Fruit fly (Drosophila melanogaster) whole organism, prepupa: ENCODE results near the gene CG3036.

Source experiments
- CG32006 ChIP-seq: fragments of 200-800 bp; sonication (Bioruptor generic); optimal IDR thresholded peaks from 3 replicates; lab custom pipeline; 2017; ENCODE audit warnings: missing biosample characterization, mild to moderate bottlenecking, missing genetic modification characterization
- CG6276 ChIP-seq: fragments of 200-800 bp; sonication (Bioruptor generic); optimal IDR thresholded peaks from 2 replicates; lab custom pipeline; 2017; ENCODE audit warnings: missing biosample characterization, mild to moderate bottlenecking, missing genetic modification characterization
- CG8632 ChIP-seq: fragments of 200-800 bp; sonication (Bioruptor generic); optimal IDR thresholded peaks from 3 replicates; lab custom pipeline; 2016; ENCODE audit warnings: missing biosample characterization, missing genetic modification characterization
- achi ChIP-seq: fragments of 200-800 bp; sonication (Bioruptor generic); optimal IDR thresholded peaks from 3 replicates; lab custom pipeline; 2016; ENCODE audit warnings: missing biosample characterization, missing genetic modification characterization
- dac ChIP-seq: fragments of 200-800 bp; sonication (Bioruptor generic); optimal IDR thresholded peaks from 2 replicates; lab custom pipeline; 2017; ENCODE audit warnings: missing biosample characterization, mild to moderate bottlenecking, missing genetic modification characterization

DNA sequence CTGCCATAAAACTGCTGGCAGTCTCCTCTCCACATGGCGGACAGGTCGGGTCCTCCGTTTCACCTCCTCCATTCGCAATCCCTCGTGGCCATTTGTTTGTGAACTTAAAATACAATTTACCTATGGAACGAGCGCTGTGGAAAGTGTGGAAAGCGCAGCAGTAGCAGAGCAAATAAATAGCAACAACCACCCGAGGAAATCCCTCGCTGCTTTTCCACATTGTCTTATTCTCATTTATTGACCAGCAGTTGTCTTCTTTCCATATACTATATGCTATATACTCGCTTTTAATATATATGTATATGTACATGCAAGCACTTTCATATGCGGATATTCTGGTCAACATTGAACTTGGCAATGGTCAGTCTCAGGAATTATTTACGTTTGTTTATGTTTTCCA lies 40.4 kb downstream of the CG3036 start, which contains the start of gene hoe1:
- TF ChIP-seq achi (GFP tag; lab: Kevin White, UChicago) (no peak), CG6276 (GFP tag; lab: Kevin White, UChicago) (no peak), CG32006 (GFP tag; lab: Kevin White, UChicago) (no peak), CG8632 (GFP tag; lab: Kevin White, UChicago) (no peak), dac (GFP tag; lab: Kevin White, UChicago) (no peak)
